Worm (Caenorhabditis elegans): Measurements from ENCODE around the gene col-142.

ce11 chrV:6846507-6846906, 15.5 kb downstream of the col-142 start, which contains the start of gene lgc-54:
- TF ChIP-seq lin-13 (tag; optimal IDR thresholded peaks at IDR 0.05) (no peak), nhr-28 (tag; optimal IDR thresholded peaks at IDR 0.05) (no peak), ces-1 (GFP tag; optimal IDR thresholded peaks at IDR 0.05) (no peak), ham-2 (GFP tag; optimal IDR thresholded peaks at IDR 0.05) (no peak), nhr-237 (tag; optimal IDR thresholded peaks at IDR 0.05) (no peak), unc-62 (GFP tag; optimal IDR thresholded peaks at IDR 0.05) (no peak), snpc-4 (tag; optimal IDR thresholded peaks at IDR 0.05) (no peak)
